Worm (Caenorhabditis elegans): Measurements from ENCODE around the gene rab-37.
A peak's percentile ranks its signal among the peaks of the same experiment; 100 is the strongest.

The rab-37 gene

DNA sequence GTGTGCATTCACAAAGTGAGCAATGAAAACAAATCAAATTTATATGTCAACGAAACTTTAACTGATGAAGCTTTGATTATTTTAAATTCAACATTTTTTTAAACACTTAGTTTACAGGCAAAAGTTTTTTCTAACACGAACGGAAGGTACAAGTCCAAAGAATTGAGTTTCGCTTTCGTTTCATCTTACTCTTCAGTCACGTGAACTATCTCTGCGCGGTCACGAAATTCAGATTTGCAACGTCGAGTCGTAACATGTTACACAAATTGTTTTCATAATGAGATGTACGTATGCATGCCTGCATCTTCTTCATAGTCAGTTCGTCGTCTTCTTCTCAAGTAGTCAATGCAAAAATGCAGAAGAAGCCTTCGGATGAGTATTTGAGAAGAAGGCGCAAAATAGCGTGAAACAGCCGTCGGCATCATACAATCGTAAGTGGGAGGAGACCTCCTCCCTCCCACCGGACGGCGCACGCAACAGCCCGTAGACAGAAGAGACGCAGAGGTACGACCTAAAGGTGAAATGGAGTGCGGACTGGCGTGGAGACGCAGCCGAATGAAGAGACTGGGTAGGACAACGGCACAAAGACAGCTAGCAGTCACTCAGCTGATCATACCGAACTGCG, 29.7 kb upstream of the rab-37 start, which contains the start of gene coel-1 (continued):
- TF ChIP-seq nhr-237 (tag; optimal IDR thresholded peaks at IDR 0.05) (no peak), daf-16 (GFP tag; optimal IDR thresholded peaks at IDR 0.05) (no peak), daf-16 (tag; optimal IDR thresholded peaks at IDR 0.05) (peak; percentile 37), hlh-11 (tag; optimal IDR thresholded peaks at IDR 0.05) (peak; percentile 88), set-16 (GFP tag; IDR thresholded peaks at IDR 0.05) (peak; percentile 78), rbr-2 (tag; optimal IDR thresholded peaks at IDR 0.05) (peak; percentile 59), unc-62 (GFP tag; optimal IDR thresholded peaks at IDR 0.05 in 1 of 2) (peak in 1 of 2 experiments; percentile 99), unc-62 (tag; optimal IDR thresholded peaks at IDR 0.05) (no peak), dpl-1 (GFP tag; optimal IDR thresholded peaks at IDR 0.05) (no peak), F37D6.2 (tag; optimal IDR thresholded peaks at IDR 0.05) (peak; percentile 5), nhr-10 (tag; optimal IDR thresholded peaks at IDR 0.05) (no peak), lin-13 (GFP tag; optimal IDR thresholded peaks at IDR 0.05) (peak; percentile 2), dmd-6 (GFP tag; IDR thresholded peaks at IDR 0.05) (0 out of 2 replicates have a peak, but pooled peaks have one; percentile 17), T26A8.4 (GFP tag; IDR thresholded peaks at IDR 0.05) (peak; percentile 67), hlh-30 (tag; optimal IDR thresholded peaks at IDR 0.05; ENCODE audit: insufficient read depth) (peak; percentile 85)

DNA sequence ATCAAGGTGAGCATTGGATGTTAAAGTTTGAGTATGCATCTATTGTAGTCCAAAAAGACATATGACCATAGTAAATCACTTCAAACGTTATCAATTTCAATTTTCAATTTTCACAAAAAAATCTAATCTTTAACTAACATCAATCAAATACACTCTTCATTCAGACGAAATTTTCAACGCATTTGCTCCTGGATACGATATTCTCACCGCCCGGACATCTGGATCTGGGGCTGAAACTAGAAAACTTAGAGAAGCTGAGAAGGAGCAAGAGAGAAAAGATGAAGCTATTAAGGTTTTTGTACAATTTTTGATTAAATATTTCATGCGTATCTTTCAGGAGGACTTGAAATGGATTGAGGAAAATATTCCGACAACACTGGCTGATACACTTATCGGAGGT, 28.2 kb upstream of the rab-37 start:
- TF ChIP-seq madf-5 (GFP tag; IDR thresholded peaks at IDR 0.05) (no peak), mes-2 (tag; optimal IDR thresholded peaks at IDR 0.05; ENCODE audit: poor library complexity, severe bottlenecking) (no peak), aly-2 (tag; optimal IDR thresholded peaks at IDR 0.05) (no peak), unc-62 (GFP tag; optimal IDR thresholded peaks at IDR 0.05 in 1 of 2) (peak in 1 of 2 experiments; percentile 90), unc-62 (tag; optimal IDR thresholded peaks at IDR 0.05) (no peak), Y5F2A.4 (GFP tag; optimal IDR thresholded peaks at IDR 0.05) (no peak), madf-9 (GFP tag; conservative IDR thresholded peaks at IDR 0.05) (no peak), lin-15B (tag; optimal IDR thresholded peaks at IDR 0.05) (no peak)

DNA sequence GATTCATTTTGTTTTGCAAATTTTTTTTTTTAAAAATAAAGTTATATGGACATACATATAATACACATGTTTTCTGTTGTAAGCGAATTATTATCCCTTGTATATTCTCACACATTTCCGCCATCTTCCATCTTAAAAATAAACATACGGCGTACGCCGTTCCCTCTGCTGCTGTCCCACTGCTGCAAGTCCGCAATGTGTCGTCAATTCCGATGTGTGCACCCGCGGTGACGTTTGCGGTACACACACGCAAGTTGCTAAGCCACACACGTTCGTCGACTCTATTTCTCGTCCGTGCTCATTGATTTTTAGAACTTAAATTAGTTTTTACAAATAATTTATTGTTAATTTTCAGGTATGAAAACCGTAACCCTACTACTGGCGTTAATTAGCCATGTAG, 24.6 kb upstream of the rab-37 start, which contains the start of gene C52B9.4:
Gene C52B9.4, plus strand, starts transcription at position 356 of the 400 bp plus-strand sequence.
- TF ChIP-seq duxl-1 (tag; optimal IDR thresholded peaks at IDR 0.05; ENCODE audit: poor library complexity): no peak
- TF ChIP-seq Y5F2A.4 (GFP tag; optimal IDR thresholded peaks at IDR 0.05): no peak
- TF ChIP-seq mep-1 (tag; optimal IDR thresholded peaks at IDR 0.05): peak; percentile 32
- TF ChIP-seq zfp-2 (tag; optimal IDR thresholded peaks at IDR 0.05): no peak
- no peak for TF ChIP-seq ceh-62 (tag; optimal IDR thresholded peaks at IDR 0.05)
- no peak for TF ChIP-seq daf-16 (GFP tag; optimal IDR thresholded peaks at IDR 0.05)
- TF ChIP-seq daf-16 (tag; optimal IDR thresholded peaks at IDR 0.05): peak; percentile 58
- TF ChIP-seq mxl-3 (GFP tag; optimal IDR thresholded peaks at IDR 0.05): peak; percentile 28
- TF ChIP-seq dmd-9 (GFP tag; IDR thresholded peaks at IDR 0.05): no peak
- TF ChIP-seq nhr-6 (tag; optimal IDR thresholded peaks at IDR 0.05): peak; percentile 34
- peak; percentile 45 for TF ChIP-seq dve-1 (tag; optimal IDR thresholded peaks at IDR 0.05; ENCODE audit: insufficient read depth)
- TF ChIP-seq hlh-11 (tag; optimal IDR thresholded peaks at IDR 0.05): peak; percentile 58
- peak in 1 of 2 experiments; percentile 58 for TF ChIP-seq lsy-2 (tag; optimal IDR thresholded peaks at IDR 0.05)
- no peak for TF ChIP-seq saeg-2 (GFP tag; IDR thresholded peaks at IDR 0.05)
- TF ChIP-seq mes-2 (tag; optimal IDR thresholded peaks at IDR 0.05; ENCODE audit: poor library complexity, severe bottlenecking): peak; percentile 59
- peak; percentile 15 for TF ChIP-seq dpl-1 (GFP tag; optimal IDR thresholded peaks at IDR 0.05)
- no peak for TF ChIP-seq zip-11 (GFP tag; IDR thresholded peaks at IDR 0.05)
- TF ChIP-seq cey-2 (tag; optimal IDR thresholded peaks at IDR 0.05; ENCODE audit: borderline replicate concordance, insufficient read depth): no peak
- TF ChIP-seq dmd-6 (GFP tag; IDR thresholded peaks at IDR 0.05): peak; percentile 60
- no peak for TF ChIP-seq lin-13 (GFP tag; optimal IDR thresholded peaks at IDR 0.05)
- TF ChIP-seq nhr-28 (tag; optimal IDR thresholded peaks at IDR 0.05): peak; percentile 27
- peak; percentile 45 for TF ChIP-seq rbr-2 (tag; optimal IDR thresholded peaks at IDR 0.05)
- TF ChIP-seq hmg-1.1 (GFP tag; IDR thresholded peaks at IDR 0.05): peak; percentile 76
- no peak for TF ChIP-seq ztf-11 (tag; optimal IDR thresholded peaks at IDR 0.05)
- no peak for TF ChIP-seq T26A8.4 (GFP tag; IDR thresholded peaks at IDR 0.05)
- TF ChIP-seq nhr-48 (tag; optimal IDR thresholded peaks at IDR 0.05): peak; percentile 85
- no peak for TF ChIP-seq F26F4.8 (GFP tag; conservative IDR thresholded peaks at IDR 0.05)
- TF ChIP-seq ztf-7 (tag; optimal IDR thresholded peaks at IDR 0.05): peak; percentile 11
- peak; percentile 68 for TF ChIP-seq aha-1 (tag)
- TF ChIP-seq ZK337.2 (GFP tag; IDR thresholded peaks at IDR 0.05): no peak
- TF ChIP-seq hlh-30 (tag; optimal IDR thresholded peaks at IDR 0.05; ENCODE audit: insufficient read depth): peak; percentile 41
- TF ChIP-seq lim-7 (GFP tag; IDR thresholded peaks at IDR 0.05): no peak
- TF ChIP-seq nhr-42 (GFP tag; IDR thresholded peaks at IDR 0.05): 0 out of 2 replicates have a peak, but pooled peaks have one; percentile 42
- peak in 1 of 2 experiments; percentile 27 for TF ChIP-seq hif-1 (tag; optimal IDR thresholded peaks at IDR 0.05)
